Worm (Caenorhabditis elegans): ENCODE results near the gene srh-83.

DNA sequence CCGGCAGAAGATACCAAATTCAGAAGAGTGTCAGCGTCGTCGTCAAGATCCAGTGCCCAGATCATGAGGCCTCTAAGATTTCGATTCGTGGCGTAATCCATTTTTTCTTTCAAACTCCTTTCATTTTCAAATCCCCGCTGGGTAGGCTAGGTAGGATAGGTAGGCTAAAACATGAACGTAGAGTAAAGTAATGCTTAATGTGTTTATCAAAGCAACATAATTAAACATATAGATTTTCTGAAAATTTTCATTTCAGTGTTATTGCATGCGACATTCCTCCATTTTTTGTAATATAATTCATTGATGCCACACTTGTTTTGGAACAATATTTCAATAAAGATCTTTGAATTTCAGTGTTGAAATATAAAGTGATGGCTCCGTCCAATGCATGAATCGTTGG is 34.9 kb upstream of the srh-83 start, which contains the start of gene T01C4.8:
- TF ChIP-seq blmp-1 (tag; optimal IDR thresholded peaks at IDR 0.05) (no peak), pha-4 (tag; optimal IDR thresholded peaks at IDR 0.05) (no peak), ceh-39 (tag; optimal IDR thresholded peaks at IDR 0.05) (no peak), nhr-237 (tag; optimal IDR thresholded peaks at IDR 0.05) (no peak), unc-39 (tag; optimal IDR thresholded peaks at IDR 0.05) (no peak), snpc-4 (tag; optimal IDR thresholded peaks at IDR 0.05) (no peak), nhr-28 (tag; optimal IDR thresholded peaks at IDR 0.05) (no peak), ceh-43 (GFP tag; optimal IDR thresholded peaks at IDR 0.05) (no peak), mab-5 (tag; optimal IDR thresholded peaks at IDR 0.05) (no peak), unc-62 (GFP tag; optimal IDR thresholded peaks at IDR 0.05) (no peak), flh-1 (GFP tag; optimal IDR thresholded peaks at IDR 0.05) (no peak), unc-120 (tag; optimal IDR thresholded peaks at IDR 0.05; ENCODE audit: poor library complexity, severe bottlenecking) (no peak), ces-1 (GFP tag; optimal IDR thresholded peaks at IDR 0.05) (no peak)

Data from whole organism, mixed stage, embryonic.